Worm (Caenorhabditis elegans): ENCODE data around the gene F54D10.9.

- TF ChIP-seq hrde-1 (tag; optimal IDR thresholded peaks at IDR 0.05; ENCODE audit: borderline replicate concordance) (no peak), die-1 (tag; optimal IDR thresholded peaks at IDR 0.05) (no peak), F49E8.2 (tag; optimal IDR thresholded peaks at IDR 0.05; ENCODE audit: insufficient read depth) (no peak), pbrm-1 (GFP tag; IDR thresholded peaks at IDR 0.05) (no peak), let-526 (GFP tag; IDR thresholded peaks at IDR 0.05) (no peak), mel-28 (tag; optimal IDR thresholded peaks at IDR 0.05; ENCODE audit: borderline replicate concordance) (no peak), unc-130 (GFP tag; optimal IDR thresholded peaks at IDR 0.05) (no peak), snpc-1.3 (tag; optimal IDR thresholded peaks at IDR 0.05; ENCODE audit: insufficient read depth) (no peak)
Observed at ce11 chrII:3839562-3839961, 7.3 kb upstream of the F54D10.9 start, which contains the start of gene C17A2.4.

Data from whole organism, young adult.